Worm (Caenorhabditis elegans) whole organism, L2 larva: ENCODE data around the gene F46C5.4.

Source experiments
- C34F6.9 ChIP-seq: fragments of 150-350 bp; optimal IDR thresholded peaks from 2 replicates; lab custom pipeline; 2014; ENCODE audit warnings: missing biosample characterization, missing genetic modification characterization
- F13H6.1 ChIP-seq: sonication (generic microtip); optimal IDR thresholded peaks from 2 replicates; lab custom pipeline; 2016; ENCODE audit warnings: missing genetic modification characterization, missing compliant biosample characterization
- Y55F3AM.14 ChIP-seq: fragments of 200-800 bp; sonication (Bioruptor generic); optimal IDR thresholded peaks from 2 replicates; lab custom pipeline; 2018; ENCODE audit warnings: mild to moderate bottlenecking, missing genetic modification characterization, missing compliant biosample characterization
- ZK546.5 ChIP-seq: sonication (generic microtip); optimal IDR thresholded peaks from 2 replicates; lab custom pipeline; 2017; ENCODE audit warnings: missing biosample characterization, missing genetic modification characterization
- aly-2 ChIP-seq: fragments of 150-350 bp; optimal IDR thresholded peaks from 2 replicates; lab custom pipeline; 2014; ENCODE audit warnings: missing biosample characterization, missing genetic modification characterization
- ama-1 ChIP-seq: fragments of 150-350 bp; optimal IDR thresholded peaks from 2 replicates; lab custom pipeline; 2018; ENCODE audit warnings: inconsistent platforms
- ceh-82 ChIP-seq: fragments of 150-350 bp; optimal IDR thresholded peaks from 2 replicates; lab custom pipeline; 2014; ENCODE audit warnings: missing biosample characterization, missing genetic modification characterization
- crh-2 ChIP-seq: sonication (generic microtip); optimal IDR thresholded peaks from 2 replicates; lab custom pipeline; 2017; ENCODE audit warnings: missing biosample characterization, missing genetic modification characterization
- dmd-4 ChIP-seq: sonication (generic microtip); optimal IDR thresholded peaks from 2 replicates; lab custom pipeline; 2017; ENCODE audit warnings: missing biosample characterization, missing genetic modification characterization
- egl-27 ChIP-seq: sonication (generic microtip); optimal IDR thresholded peaks from 3 replicates; lab custom pipeline; 2017; ENCODE audit warnings: missing biosample characterization, missing genetic modification reagents, missing genetic modification characterization
- elt-1 ChIP-seq: fragments of 150-350 bp; optimal IDR thresholded peaks from 2 replicates; lab custom pipeline; 2014; ENCODE audit warnings: missing biosample characterization, missing genetic modification characterization
- fos-1 ChIP-seq: fragments of 150-350 bp; optimal IDR thresholded peaks from 2 replicates; lab custom pipeline; 2014; ENCODE audit warnings: missing biosample characterization, missing genetic modification characterization
- lin-11 ChIP-seq: fragments of 150-350 bp; sonication (generic microtip); optimal IDR thresholded peaks from 2 replicates; lab custom pipeline; 2014; ENCODE audit warnings: missing biosample characterization, missing genetic modification characterization, inconsistent platforms, mixed read lengths
- lin-39 ChIP-seq: fragments of 150-350 bp; optimal IDR thresholded peaks from 2 replicates; lab custom pipeline; 2014; ENCODE audit warnings: missing biosample characterization, missing genetic modification reagents, missing genetic modification characterization
- lsy-2 ChIP-seq, 2 experiments: fragments of 150-350 bp in 1 of 2; sonication (generic microtip) in 1 of 2; optimal IDR thresholded peaks; 2 replicates each; lab custom pipeline; 2014 to 2017; ENCODE audit warnings: missing biosample characterization in 2 of 2, missing genetic modification characterization in 2 of 2
- mab-5 ChIP-seq: fragments of 150-350 bp; optimal IDR thresholded peaks from 2 replicates; lab custom pipeline; 2014; ENCODE audit warnings: missing biosample characterization, missing genetic modification characterization
- mdl-1 ChIP-seq, 2 experiments: fragments of 150-350 bp in 1 of 2; sonication (generic microtip) in 1 of 2; optimal IDR thresholded peaks; 2 replicates each; lab custom pipeline; 2017; ENCODE audit warnings: missing biosample characterization in 2 of 2, missing genetic modification characterization in 2 of 2
- nhr-11 ChIP-seq: fragments of 150-350 bp; optimal IDR thresholded peaks from 2 replicates; lab custom pipeline; 2014; ENCODE audit warnings: missing biosample characterization, missing genetic modification characterization
- nhr-12 ChIP-seq: fragments of 150-350 bp; optimal IDR thresholded peaks from 2 replicates; lab custom pipeline; 2014; ENCODE audit warnings: missing biosample characterization, missing genetic modification characterization
- nhr-129 ChIP-seq: fragments of 150-350 bp; optimal IDR thresholded peaks from 2 replicates; lab custom pipeline; 2014; ENCODE audit warnings: missing biosample characterization, missing genetic modification characterization
- nhr-21 ChIP-seq: fragments of 150-350 bp; optimal IDR thresholded peaks from 2 replicates; lab custom pipeline; 2014; ENCODE audit warnings: missing biosample characterization, missing genetic modification characterization
- nhr-237 ChIP-seq: fragments of 150-350 bp; optimal IDR thresholded peaks from 2 replicates; lab custom pipeline; 2014; ENCODE audit warnings: missing biosample characterization, missing genetic modification characterization
- nhr-25 ChIP-seq: fragments of 150-350 bp; sonication (generic microtip); optimal IDR thresholded peaks from 3 replicates; lab custom pipeline; 2014; ENCODE audit warnings: missing biosample characterization, missing genetic modification characterization
- sem-4 ChIP-seq: fragments of 150-350 bp; optimal IDR thresholded peaks from 2 replicates; lab custom pipeline; 2014; ENCODE audit warnings: missing biosample characterization, missing genetic modification reagents, missing genetic modification characterization
- skn-1 ChIP-seq: sonication (generic microtip); optimal IDR thresholded peaks from 2 replicates; lab custom pipeline; 2017; ENCODE audit warnings: missing biosample characterization, missing genetic modification characterization
- sma-3 ChIP-seq: sonication (generic microtip); optimal IDR thresholded peaks from 2 replicates; lab custom pipeline; 2016; ENCODE audit warnings: missing genetic modification reagents, missing genetic modification characterization, missing compliant biosample characterization
- sma-9 ChIP-seq, 2 experiments: fragments of 150-350 bp in 1 of 2; sonication (generic microtip) in 1 of 2; optimal IDR thresholded peaks; 2 replicates each; lab custom pipeline; 2014 to 2016; ENCODE audit warnings: missing genetic modification characterization in 2 of 2, mild to moderate bottlenecking in 1 of 2, missing biosample characterization in 1 of 2, missing compliant biosample characterization in 1 of 2, missing genetic modification reagents in 1 of 2, moderate library complexity in 1 of 2
- snpc-4 ChIP-seq: fragments of 150-350 bp; optimal IDR thresholded peaks from 2 replicates; lab custom pipeline; 2014; ENCODE audit warnings: missing biosample characterization, missing genetic modification characterization
- unc-39 ChIP-seq: fragments of 150-350 bp; optimal IDR thresholded peaks from 2 replicates; lab custom pipeline; 2014; ENCODE audit warnings: missing biosample characterization, missing genetic modification characterization
- unc-55 ChIP-seq: fragments of 150-350 bp; sonication (generic microtip); optimal IDR thresholded peaks from 3 replicates; lab custom pipeline; 2014; ENCODE audit warnings: missing biosample characterization, missing genetic modification reagents, missing genetic modification characterization
- unc-62 ChIP-seq: fragments of 150-350 bp; optimal IDR thresholded peaks from 2 replicates; lab custom pipeline; 2014; ENCODE audit warnings: missing biosample characterization, missing genetic modification reagents, missing genetic modification characterization
- zag-1 ChIP-seq: fragments of 150-350 bp; optimal IDR thresholded peaks from 2 replicates; lab custom pipeline; 2014; ENCODE audit warnings: missing biosample characterization, missing genetic modification characterization
- ztf-4 ChIP-seq: fragments of 150-350 bp; optimal IDR thresholded peaks from 2 replicates; lab custom pipeline; 2014; ENCODE audit warnings: missing biosample characterization, missing genetic modification characterization

Gene F46C5.4

ce11 chrII:8795227-8795626 is 40.7 kb upstream of the F46C5.4 start:
- TF ChIP-seq sma-9 (GFP tag; optimal IDR thresholded peaks at IDR 0.05; lab: Kevin White, UChicago) (peak; percentile 17), sma-9 (tag; optimal IDR thresholded peaks at IDR 0.05; lab: Kevin White, UChicago) (no peak), egl-27 (tag; lab: Kevin White, UChicago) (no peak)

- peak; percentile 88 for TF ChIP-seq C34F6.9 (tag; lab: Kevin White, UChicago)
- TF ChIP-seq nhr-12: no peak
- TF ChIP-seq nhr-25 (tag; lab: Kevin White, UChicago): no peak
- no peak for TF ChIP-seq elt-1 (tag; lab: Kevin White, UChicago)
- TF ChIP-seq mab-5 (tag; lab: Kevin White, UChicago): peak; percentile 21
- no peak for TF ChIP-seq nhr-237
- TF ChIP-seq zag-1 (tag; lab: Kevin White, UChicago): peak; percentile 79
- peak; percentile 22 to 82 for TF ChIP-seq mdl-1 (tag; optimal IDR thresholded peaks at IDR 0.05; lab: Kevin White, UChicago)
- peak; percentile 86 for TF ChIP-seq sem-4 (tag; lab: Kevin White, UChicago)
- peak; percentile 79 for TF ChIP-seq crh-2 (tag; lab: Kevin White, UChicago)
- peak; percentile 38 for TF ChIP-seq Y55F3AM.14 (GFP tag; lab: Kevin White, UChicago)
- TF ChIP-seq fos-1: peak; percentile 19
- TF ChIP-seq nhr-129: peak; percentile 55
- peak; percentile 44 for TF ChIP-seq lin-11 (tag; lab: Kevin White, UChicago)
- TF ChIP-seq aly-2 (tag; lab: Kevin White, UChicago): no peak
- TF ChIP-seq ceh-82 (tag; lab: Kevin White, UChicago): peak; percentile 52
- peak; percentile 8 for TF ChIP-seq unc-62 (GFP tag; lab: Kevin White, UChicago)
- peak; percentile 3 to 74 for TF ChIP-seq lsy-2 (tag; optimal IDR thresholded peaks at IDR 0.05; lab: Kevin White, UChicago)
- TF ChIP-seq ztf-4 (tag; lab: Kevin White, UChicago): peak; percentile 63
- no peak for TF ChIP-seq unc-39 (tag; lab: Kevin White, UChicago)
- TF ChIP-seq egl-27 (tag; lab: Kevin White, UChicago): peak; percentile 89
- peak; percentile 59 for TF ChIP-seq unc-55
- TF ChIP-seq nhr-11 (tag; lab: Kevin White, UChicago): no peak
- TF ChIP-seq sma-9 (GFP tag; optimal IDR thresholded peaks at IDR 0.05; lab: Kevin White, UChicago): peak; percentile 95
- no peak for TF ChIP-seq sma-9 (tag; optimal IDR thresholded peaks at IDR 0.05; lab: Kevin White, UChicago)
- TF ChIP-seq F13H6.1 (tag; lab: Kevin White, UChicago): peak; percentile 88
- TF ChIP-seq snpc-4 (tag; lab: Kevin White, UChicago): peak; percentile 6
- TF ChIP-seq, all 48 proteins: peak for 19
Observed at ce11 chrII:8796391-8796790, 39.5 kb upstream of the F46C5.4 start.

- TF ChIP-seq nhr-129 (no peak), lsy-2 (tag; optimal IDR thresholded peaks at IDR 0.05; lab: Kevin White, UChicago) (no peak), ama-1 (no peak), zag-1 (tag; lab: Kevin White, UChicago) (no peak), unc-62 (GFP tag; lab: Kevin White, UChicago) (peak; percentile 56), unc-55 (peak; percentile 50)
Observed at ce11 chrII:8799725-8800124, 36.2 kb upstream of the F46C5.4 start.

ce11 chrII:8800830-8801229 is 35.0 kb upstream of the F46C5.4 start, which contains the start of gene appg-2:
TSS of gene appg-2 (plus strand) at chrII:8801130.
- no peak for TF ChIP-seq sma-3 (GFP tag; lab: Kevin White, UChicago)
- TF ChIP-seq skn-1 (tag; lab: Kevin White, UChicago): no peak
- TF ChIP-seq dmd-4 (tag; lab: Kevin White, UChicago): no peak
- no peak for TF ChIP-seq nhr-25 (tag; lab: Kevin White, UChicago)
- TF ChIP-seq crh-2 (tag; lab: Kevin White, UChicago): no peak
- TF ChIP-seq unc-39 (tag; lab: Kevin White, UChicago): no peak
- TF ChIP-seq nhr-21 (tag; lab: Kevin White, UChicago): no peak
- TF ChIP-seq lin-39 (tag; lab: Kevin White, UChicago): no peak

- TF ChIP-seq fos-1 (peak; percentile 23), ZK546.5 (no peak), dmd-4 (tag; lab: Kevin White, UChicago) (no peak), nhr-129 (no peak)
Observed at ce11 chrII:8806921-8807320, 29.0 kb upstream of the F46C5.4 start, which contains the start of gene pho-13. TSS of gene pho-13 (minus strand) at chrII:8807021.
